Fruit fly (Drosophila melanogaster) whole organism, embryonic: Measurements from ENCODE around the gene Sema5c.
A peak's percentile ranks its signal among the peaks of the same experiment; 100 is the strongest.

Experiments used
- Awh ChIP-seq: fragments of 200-800 bp; sonication (Bioruptor generic); IDR thresholded peaks from 2 replicates; pipeline ENCODE4, ENCODE4 v1.3.6; 2022; ENCODE audit warnings: missing biosample characterization, missing genetic modification characterization
- CG11504 ChIP-seq: fragments of 200-800 bp; sonication (Bioruptor generic); optimal IDR thresholded peaks from 3 replicates; lab custom pipeline; 2019; ENCODE audit warnings: missing biosample characterization, mild to moderate bottlenecking, missing genetic modification characterization, moderate library complexity
- CG12219 ChIP-seq: fragments of 200-800 bp; sonication (Bioruptor generic); optimal IDR thresholded peaks from 3 replicates; lab custom pipeline; 2018; ENCODE audit warnings: missing biosample characterization, mild to moderate bottlenecking, missing genetic modification characterization
- CG12299 ChIP-seq: fragments of 200-800 bp; sonication (Bioruptor generic); optimal IDR thresholded peaks from 2 replicates; lab custom pipeline; 2018; ENCODE audit warnings: missing biosample characterization, mild to moderate bottlenecking, missing genetic modification characterization
- CG13296 ChIP-seq: fragments of 200-800 bp; sonication (Bioruptor generic); optimal IDR thresholded peaks from 3 replicates; lab custom pipeline; 2018; ENCODE audit warnings: missing biosample characterization, mild to moderate bottlenecking, missing genetic modification characterization
- CG13424 ChIP-seq: fragments of 200-800 bp; sonication (Bioruptor generic); optimal IDR thresholded peaks from 2 replicates; lab custom pipeline; 2019; ENCODE audit warnings: missing biosample characterization, mild to moderate bottlenecking, missing genetic modification characterization, moderate library complexity
- CG1529 ChIP-seq: fragments of 200-800 bp; sonication (Bioruptor generic); optimal IDR thresholded peaks from 3 replicates; lab custom pipeline; 2018; ENCODE audit warnings: missing biosample characterization, missing genetic modification characterization
- CG17186 ChIP-seq: fragments of 200-800 bp; sonication (Bioruptor generic); optimal IDR thresholded peaks from 3 replicates; lab custom pipeline; 2017; ENCODE audit warnings: missing biosample characterization, missing genetic modification reagents, missing genetic modification characterization
- CG17385 ChIP-seq: fragments of 200-800 bp; sonication (Bioruptor generic); optimal IDR thresholded peaks from 3 replicates; lab custom pipeline; 2018; ENCODE audit warnings: missing biosample characterization, mild to moderate bottlenecking, missing genetic modification characterization
- CG17568 ChIP-seq: fragments of 200-800 bp; sonication (Bioruptor generic); optimal IDR thresholded peaks from 2 replicates; lab custom pipeline; 2018; ENCODE audit warnings: missing biosample characterization, mild to moderate bottlenecking, missing genetic modification characterization, moderate library complexity
- CG1832 ChIP-seq: fragments of 200-800 bp; sonication (Bioruptor generic); optimal IDR thresholded peaks from 2 replicates; lab custom pipeline; 2017; ENCODE audit warnings: missing biosample characterization, mild to moderate bottlenecking, missing genetic modification characterization, inconsistent platforms
- CG2712 ChIP-seq: fragments of 200-800 bp; optimal IDR thresholded peaks from 3 replicates; lab custom pipeline; 2019; ENCODE audit warnings: missing biosample characterization, mild to moderate bottlenecking, missing genetic modification characterization, moderate library complexity
- CG3407 ChIP-seq: fragments of 200-800 bp; sonication (Bioruptor generic); optimal IDR thresholded peaks from 2 replicates; lab custom pipeline; 2018; ENCODE audit warnings: missing biosample characterization, mild to moderate bottlenecking, missing genetic modification characterization
- CG34224 ChIP-seq: fragments of 200-800 bp; sonication (Bioruptor generic); IDR thresholded peaks from 3 replicates; pipeline ENCODE4 v1.3.6; 2022; ENCODE audit warnings: missing biosample characterization, missing genetic modification characterization; ENCODE audit not compliant: partially characterized antibody
- CG8089 ChIP-seq: fragments of 200-800 bp; sonication (Bioruptor generic); optimal IDR thresholded peaks from 3 replicates; lab custom pipeline; 2016; ENCODE audit warnings: missing biosample characterization, missing genetic modification characterization
- CG8290 ChIP-seq, 3 experiments: fragments of 200-800 bp; sonication (Bioruptor generic); optimal IDR thresholded peaks; 2 replicates each; lab custom pipeline; 2016 to 2019; ENCODE audit warnings: missing biosample characterization in 3 of 3, missing genetic modification characterization in 3 of 3, mild to moderate bottlenecking in 2 of 3, moderate library complexity in 1 of 3
- CG9876 ChIP-seq: fragments of 200-800 bp; sonication (Bioruptor generic); optimal IDR thresholded peaks from 2 replicates; lab custom pipeline; 2016; ENCODE audit warnings: missing biosample characterization, missing genetic modification characterization
- D19A ChIP-seq: fragments of 200-800 bp; optimal IDR thresholded peaks from 3 replicates; lab custom pipeline; 2019; ENCODE audit warnings: missing biosample characterization, mild to moderate bottlenecking, missing genetic modification characterization, moderate library complexity
- Dp ChIP-seq: fragments of 200-800 bp; sonication (Bioruptor generic); optimal IDR thresholded peaks from 2 replicates; lab custom pipeline; 2018; ENCODE audit warnings: missing biosample characterization, mild to moderate bottlenecking, missing genetic modification characterization, moderate library complexity
- Dref ChIP-seq: fragments of 200-800 bp; sonication (Bioruptor generic); IDR thresholded peaks from 2 replicates; pipeline ENCODE4 v1.3.6; 2022; ENCODE audit warnings: missing biosample characterization, missing genetic modification characterization
- E2f1 ChIP-seq: fragments of 200-800 bp; sonication (Bioruptor generic); IDR thresholded peaks from 2 replicates; pipeline ENCODE4 v1.3.6; 2022; ENCODE audit warnings: missing biosample characterization, missing genetic modification characterization
- HLH3B ChIP-seq: fragments of 200-800 bp; sonication (Bioruptor generic); IDR thresholded peaks from 2 replicates; pipeline ENCODE4 v1.3.6; 2022; ENCODE audit warnings: missing biosample characterization, missing genetic modification characterization
- HLHmδ ChIP-seq: fragments of 200-800 bp; sonication (Bioruptor generic); optimal IDR thresholded peaks from 2 replicates; lab custom pipeline; 2018; ENCODE audit warnings: missing biosample characterization, mild to moderate bottlenecking, missing genetic modification characterization, moderate library complexity
- NC2β ChIP-seq: fragments of 200-800 bp; sonication (Bioruptor generic); optimal IDR thresholded peaks from 2 replicates; lab custom pipeline; 2016; ENCODE audit warnings: missing biosample characterization, missing genetic modification characterization
- Opbp ChIP-seq: fragments of 200-800 bp; sonication (Bioruptor generic); IDR thresholded peaks from 3 replicates; pipeline ENCODE4 v1.3.6; 2022; ENCODE audit warnings: missing biosample characterization, missing genetic modification characterization; ENCODE audit not compliant: partially characterized antibody
- Rx ChIP-seq: fragments of 200-800 bp; sonication (Bioruptor generic); IDR thresholded peaks from 2 replicates; pipeline ENCODE4 v1.3.6; 2022; ENCODE audit warnings: missing biosample characterization, missing genetic modification characterization
- Vsx1 ChIP-seq: fragments of 200-800 bp; sonication (Bioruptor generic); optimal IDR thresholded peaks from 2 replicates; lab custom pipeline; 2017; ENCODE audit warnings: missing biosample characterization, mild to moderate bottlenecking, missing genetic modification characterization, missing genetic modification reagents
- Xbp1 ChIP-seq: fragments of 200-800 bp; sonication (Bioruptor generic); optimal IDR thresholded peaks from 3 replicates; lab custom pipeline; 2016; ENCODE audit warnings: missing biosample characterization, mild to moderate bottlenecking, missing genetic modification characterization
- amos ChIP-seq: fragments of 200-800 bp; sonication (Bioruptor generic); IDR thresholded peaks from 2 replicates; pipeline ENCODE4 v1.3.6; 2022; ENCODE audit warnings: missing biosample characterization, missing genetic modification characterization; ENCODE audit not compliant: partially characterized antibody
- dysf ChIP-seq: fragments of 200-800 bp; sonication (Bioruptor generic); IDR thresholded peaks from 3 replicates; pipeline ENCODE4 v1.3.6; 2022; ENCODE audit warnings: missing biosample characterization, missing genetic modification characterization
- esg ChIP-seq: fragments of 200-800 bp; sonication (Bioruptor generic); conservative IDR thresholded peaks from 2 replicates; pipeline ENCODE4 v1.3.6; 2022; ENCODE audit warnings: missing biosample characterization, missing genetic modification characterization
- fd96Cb ChIP-seq: fragments of 200-800 bp; sonication (Bioruptor generic); optimal IDR thresholded peaks from 2 replicates; lab custom pipeline; 2018; ENCODE audit warnings: missing biosample characterization, mild to moderate bottlenecking, missing genetic modification characterization, moderate library complexity
- hbn ChIP-seq: fragments of 200-800 bp; sonication (Bioruptor generic); IDR thresholded peaks from 2 replicates; pipeline ENCODE4 v1.3.6; 2022; ENCODE audit warnings: missing biosample characterization, missing genetic modification characterization; ENCODE audit not compliant: partially characterized antibody
- hth ChIP-seq: fragments of >200 bp; optimal IDR thresholded peaks from 2 replicates; lab custom pipeline; 2017; ENCODE audit warnings: inconsistent platforms
- ind ChIP-seq: fragments of 200-800 bp; sonication (Bioruptor generic); optimal IDR thresholded peaks from 3 replicates; lab custom pipeline; 2016; ENCODE audit warnings: missing biosample characterization, missing genetic modification characterization
- kah ChIP-seq: fragments of 200-800 bp; sonication (Bioruptor generic); optimal IDR thresholded peaks from 2 replicates; lab custom pipeline; 2018; ENCODE audit warnings: missing biosample characterization, mild to moderate bottlenecking, missing genetic modification characterization
- klu ChIP-seq: fragments of 200-800 bp; sonication (Bioruptor generic); IDR thresholded peaks from 2 replicates; pipeline ENCODE4 v1.3.6; 2022; ENCODE audit warnings: missing biosample characterization, missing genetic modification characterization
- kni ChIP-seq: fragments of 200-800 bp; sonication (Bioruptor generic); optimal IDR thresholded peaks from 3 replicates; lab custom pipeline; 2017; ENCODE audit warnings: mild to moderate bottlenecking, missing biosample characterization, missing genetic modification reagents, missing genetic modification characterization
- knrl ChIP-seq: fragments of 200-800 bp; sonication (Bioruptor generic); IDR thresholded peaks from 3 replicates; pipeline ENCODE4 v1.3.6; 2022; ENCODE audit warnings: missing biosample characterization, missing genetic modification characterization; ENCODE audit not compliant: partially characterized antibody
- lola ChIP-seq, 3 experiments: fragments of >200 bp in 2 of 3; fragments of 200-800 bp in 1 of 3; sonication (Bioruptor generic) in 1 of 3; optimal IDR thresholded peaks; 2 replicates each; lab custom pipeline; 2017 to 2019; ENCODE audit warnings: missing biosample characterization in 3 of 3, missing genetic modification characterization in 3 of 3, mild to moderate bottlenecking in 1 of 3, moderate library complexity in 1 of 3
- nerfin-1 ChIP-seq: fragments of 200-800 bp; sonication (Bioruptor generic); optimal IDR thresholded peaks from 3 replicates; lab custom pipeline; 2019; ENCODE audit warnings: missing biosample characterization, mild to moderate bottlenecking, missing genetic modification characterization, moderate library complexity
- otp ChIP-seq: fragments of 200-800 bp; sonication (Bioruptor generic); IDR thresholded peaks from 3 replicates; pipeline ENCODE4, ENCODE4 v1.3.6; 2022; ENCODE audit warnings: missing biosample characterization, missing genetic modification characterization
- phol ChIP-seq: fragments of 200-800 bp; sonication (Bioruptor generic); optimal IDR thresholded peaks from 3 replicates; lab custom pipeline; 2018; ENCODE audit warnings: missing biosample characterization, mild to moderate bottlenecking, missing genetic modification characterization, moderate library complexity
- pzg ChIP-seq: fragments of 200-800 bp; sonication (Bioruptor generic); optimal IDR thresholded peaks from 3 replicates; lab custom pipeline; 2018; ENCODE audit warnings: missing biosample characterization, mild to moderate bottlenecking, missing genetic modification characterization, moderate library complexity
- ranshi ChIP-seq: fragments of 200-800 bp; sonication (Bioruptor generic); IDR thresholded peaks from 2 replicates; pipeline ENCODE4 v1.3.6; 2022; ENCODE audit warnings: missing biosample characterization, missing genetic modification characterization
- repo ChIP-seq: fragments of 200-800 bp; sonication (Bioruptor generic); optimal IDR thresholded peaks from 2 replicates; lab custom pipeline; 2016; ENCODE audit warnings: missing biosample characterization, missing genetic modification characterization
- sr ChIP-seq: fragments of 200-800 bp; sonication (Bioruptor generic); IDR thresholded peaks from 3 replicates; pipeline ENCODE4 v1.3.6; 2022; ENCODE audit warnings: missing biosample characterization, missing genetic modification characterization
- trem ChIP-seq: fragments of 200-800 bp; optimal IDR thresholded peaks from 3 replicates; lab custom pipeline; 2019; ENCODE audit warnings: missing biosample characterization, mild to moderate bottlenecking, missing genetic modification characterization, moderate library complexity
- zen ChIP-seq: fragments of 200-800 bp; sonication (Bioruptor generic); optimal IDR thresholded peaks from 3 replicates; lab custom pipeline; 2018; ENCODE audit warnings: missing biosample characterization, mild to moderate bottlenecking, missing genetic modification characterization, moderate library complexity

Sema5c gene

DNA sequence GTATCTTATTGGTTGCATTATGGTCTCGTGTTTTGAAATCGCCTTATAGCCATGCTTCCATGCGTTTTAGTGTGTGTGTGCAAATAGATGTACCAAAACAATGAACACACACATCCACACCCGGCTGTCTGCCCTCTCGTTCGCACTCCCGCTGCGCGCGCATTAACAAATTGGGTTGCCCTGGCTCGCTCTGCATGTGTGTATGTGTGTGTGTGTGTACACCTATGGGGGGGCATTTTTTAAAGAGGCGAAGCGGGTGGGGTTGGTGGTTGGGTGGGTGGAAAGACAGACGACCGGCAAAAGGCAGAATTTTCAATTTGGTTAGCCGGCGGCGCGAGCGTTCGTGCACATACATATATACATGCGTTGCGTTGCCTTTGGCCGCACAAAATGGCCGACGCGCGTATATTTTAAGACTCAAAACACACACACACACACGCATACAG is 42.5 kb upstream of the Sema5c start (continued):
- peak; percentile 56 for TF ChIP-seq zen (tag; lab: Kevin White, UChicago)
- TF ChIP-seq HLHmδ, result no peak
- no peak for TF ChIP-seq lola (GFP tag; optimal IDR thresholded peaks at IDR 0.05; lab: Kevin White, UChicago)
- no peak for TF ChIP-seq CG34224
- TF ChIP-seq Dp (GFP tag; lab: Kevin White, UChicago), result peak; percentile 19
- TF ChIP-seq klu, result no peak; the same call in 1 of the 2 replicates
- TF ChIP-seq CG13296 (GFP tag; lab: Kevin White, UChicago), result peak; percentile 30
- peak; percentile 55 for TF ChIP-seq CG12219 (GFP tag; lab: Kevin White, UChicago)
- no peak for TF ChIP-seq CG8290 (GFP tag; optimal IDR thresholded peaks at IDR 0.05; lab: Kevin White, UChicago)
- TF ChIP-seq CG8290 (tag; optimal IDR thresholded peaks at IDR 0.05; lab: Kevin White, UChicago), result peak in 1 of 2 experiments; percentile 84
- TF ChIP-seq CG3407 (GFP tag; lab: Kevin White, UChicago), result no peak
- no peak for TF ChIP-seq hbn (GFP tag; lab: Robert Waterston, UW)
- peak; percentile 19 for TF ChIP-seq trem
- TF ChIP-seq esg, result no peak
- TF ChIP-seq dysf (GFP tag; lab: Robert Waterston, UW), result no peak
- no peak for TF ChIP-seq NC2β (GFP tag; lab: Kevin White, UChicago)
- peak; percentile 40 for TF ChIP-seq Vsx1 (GFP tag; lab: Kevin White, UChicago)
- TF ChIP-seq Rx (GFP tag; lab: Robert Waterston, UW), result no peak
- TF ChIP-seq nerfin-1, result peak; percentile 58
- no peak; the same call in 2 of the 3 replicates for TF ChIP-seq knrl
- no peak for TF ChIP-seq CG9876 (GFP tag; lab: Kevin White, UChicago)
- peak; percentile 74 for TF ChIP-seq kah (GFP tag; lab: Kevin White, UChicago)
- peak; percentile 14 for TF ChIP-seq CG17186 (GFP tag; lab: Kevin White, UChicago)
- TF ChIP-seq CG1832 (GFP tag; lab: Kevin White, UChicago), result peak; percentile 89
- peak; percentile 13 for TF ChIP-seq D19A (tag; lab: Kevin White, UChicago)
- peak; percentile 23; the same call in 1 of the 2 replicates for TF ChIP-seq amos (GFP tag; lab: Robert Waterston, UW)
- peak; percentile 36 for TF ChIP-seq CG17385
- no peak for TF ChIP-seq HLH3B (GFP tag; lab: Robert Waterston, UW)
- peak; percentile 57; the same call in 2 of the 3 replicates for TF ChIP-seq Opbp (GFP tag; lab: Robert Waterston, UW)
- peak; percentile 40 for TF ChIP-seq CG17568 (GFP tag; lab: Kevin White, UChicago)
- TF ChIP-seq ranshi, result no peak
- TF ChIP-seq CG8089, result no peak
- TF ChIP-seq CG13424 (tag; lab: Kevin White, UChicago), result peak; percentile 29
- TF ChIP-seq CG1529 (GFP tag; lab: Kevin White, UChicago), result no peak
- peak; percentile 84 for TF ChIP-seq phol (tag; lab: Kevin White, UChicago)
- TF ChIP-seq Dref (GFP tag; lab: Robert Waterston, UW), result peak; percentile 34; the same call in 1 of the 2 replicates
- TF ChIP-seq sr, result peak; percentile 92; the same call in 2 of the 3 replicates
- peak; percentile 54; the same call in 2 of the 3 replicates for TF ChIP-seq otp (GFP tag; lab: Robert Waterston, UW)
- peak; percentile 27 for TF ChIP-seq CG12299 (tag; lab: Kevin White, UChicago)
- no peak for TF ChIP-seq repo (GFP tag; lab: Kevin White, UChicago)
- TF ChIP-seq kni, result peak; percentile 74
- TF ChIP-seq hth (lab: Kevin White, UChicago), result no peak
- no peak for TF ChIP-seq fd96Cb (tag; lab: Kevin White, UChicago)
- peak; percentile 16 for TF ChIP-seq CG11504 (tag; lab: Kevin White, UChicago)
- peak; percentile 16 for TF ChIP-seq CG2712 (tag; lab: Kevin White, UChicago)
- no peak for TF ChIP-seq ind (GFP tag; lab: Kevin White, UChicago)
- TF ChIP-seq Xbp1, result no peak
- 0 out of 2 replicates have a peak, but pooled peaks have one; percentile 8 for TF ChIP-seq Awh (GFP tag; lab: Robert Waterston, UW)
- TF ChIP-seq E2f1 (GFP tag; lab: Robert Waterston, UW), result peak; percentile 53; the same call in 1 of the 2 replicates
- TF ChIP-seq pzg (GFP tag; lab: Kevin White, UChicago), result peak; percentile 42
